Fruit fly (Drosophila melanogaster) whole organism, wandering third instar larva: ENCODE measurements around the gene CG11598.
A peak's percentile ranks its signal among the peaks of the same experiment; 100 is the strongest.

Experiments
- GATAd ChIP-seq: sonication (Bioruptor generic); optimal IDR thresholded peaks from 2 replicates; lab custom pipeline; 2016; ENCODE audit warnings: missing biosample characterization, missing genetic modification characterization
- sv ChIP-seq: fragments of 200-800 bp; sonication (Bioruptor generic); optimal IDR thresholded peaks from 3 replicates; lab custom pipeline; 2016; ENCODE audit warnings: missing biosample characterization, missing genetic modification characterization

dm6 chr3R:12630369-12630768 is 4.3 kb upstream of the CG11598 start, which contains the start of gene Not10:
- TF ChIP-seq GATAd (no peak), sv (GFP tag; lab: Kevin White, UChicago) (peak; percentile 35)
